Worm (Caenorhabditis elegans) whole organism, L3 larva: Measurements from ENCODE around the gene egrh-3.

ENCODE experiments used
- fkh-10 ChIP-seq: sonication (generic microtip); optimal IDR thresholded peaks from 2 replicates; lab custom pipeline; 2017; ENCODE audit warnings: missing biosample characterization, missing genetic modification reagents, missing genetic modification characterization
- lsy-12 ChIP-seq: sonication (generic microtip); optimal IDR thresholded peaks from 2 replicates; lab custom pipeline; 2016; ENCODE audit warnings: mild to moderate bottlenecking, missing genetic modification characterization, missing compliant biosample characterization
- snpc-4 ChIP-seq: fragments of 150-350 bp; optimal IDR thresholded peaks from 2 replicates; lab custom pipeline; 2014; ENCODE audit warnings: missing biosample characterization, missing genetic modification characterization

DNA sequence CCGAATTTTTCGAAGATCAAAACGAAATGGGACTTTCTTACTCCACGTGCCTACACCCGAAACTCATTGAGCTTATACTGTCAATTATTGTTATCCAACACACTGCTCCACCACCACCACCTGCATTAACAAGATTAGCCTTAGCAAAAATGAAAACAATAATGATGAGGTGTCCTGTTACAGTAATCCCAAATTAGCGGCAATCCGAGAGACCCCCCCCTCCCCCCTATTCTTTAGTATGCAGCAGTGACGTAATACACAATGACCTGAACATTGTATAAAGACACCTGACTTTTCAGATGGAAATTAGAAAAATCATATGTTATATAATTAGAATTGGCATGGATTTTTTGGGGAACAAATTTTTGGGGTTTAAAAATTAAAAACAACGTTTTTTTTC, 53.6 kb downstream of the egrh-3 start:
- TF ChIP-seq snpc-4 (tag; lab: Kevin White, UChicago) (no peak), lsy-12 (tag; lab: Kevin White, UChicago) (no peak), fkh-10 (no peak)
